Fruit fly (Drosophila melanogaster) whole organism, embryonic: Measurements from ENCODE around the gene CG43339.
A peak's percentile ranks its signal among the peaks of the same experiment; 100 is the strongest.

ENCODE experiments used
- Antp ChIP-seq: fragments of 200-800 bp; sonication (Bioruptor generic); optimal IDR thresholded peaks from 3 replicates; lab custom pipeline; 2016; ENCODE audit warnings: missing biosample characterization, missing genetic modification characterization
- Atf-2 ChIP-seq: fragments of 200-800 bp; sonication (Bioruptor generic); optimal IDR thresholded peaks from 2 replicates; lab custom pipeline; 2016; ENCODE audit warnings: missing biosample characterization, missing genetic modification characterization
- Atf3 ChIP-seq: fragments of 200-800 bp; sonication (Bioruptor generic); optimal IDR thresholded peaks from 3 replicates; lab custom pipeline; 2016; ENCODE audit warnings: missing biosample characterization, missing genetic modification characterization
- Awh ChIP-seq: fragments of 200-800 bp; sonication (Bioruptor generic); IDR thresholded peaks from 2 replicates; pipeline ENCODE4, ENCODE4 v1.3.6; 2022; ENCODE audit warnings: missing biosample characterization, missing genetic modification characterization
- B-H2 ChIP-seq: fragments of 200-800 bp; sonication (Bioruptor generic); optimal IDR thresholded peaks from 2 replicates; lab custom pipeline; 2018; ENCODE audit warnings: missing biosample characterization, mild to moderate bottlenecking, missing genetic modification characterization
- BEAF-32 ChIP-seq: fragments of 200-800 bp; sonication (Bioruptor generic); optimal IDR thresholded peaks from 3 replicates; lab custom pipeline; 2017; ENCODE audit warnings: missing biosample characterization, missing genetic modification characterization, mild to moderate bottlenecking, moderate library complexity, missing genetic modification reagents
- Bdp1 ChIP-seq: fragments of 200-800 bp; sonication (Bioruptor generic); optimal IDR thresholded peaks from 3 replicates; lab custom pipeline; 2016; ENCODE audit warnings: missing biosample characterization, missing genetic modification characterization
- C15 ChIP-seq: fragments of 200-800 bp; sonication (Bioruptor generic); IDR thresholded peaks from 3 replicates; pipeline ENCODE4 v1.3.6; 2022; ENCODE audit warnings: missing biosample characterization, missing genetic modification characterization
- CG10267 ChIP-seq: fragments of 200-800 bp; sonication (Bioruptor generic); optimal IDR thresholded peaks from 2 replicates; lab custom pipeline; 2018; ENCODE audit warnings: missing biosample characterization, mild to moderate bottlenecking, missing genetic modification characterization, moderate library complexity
- CG11504 ChIP-seq: fragments of 200-800 bp; sonication (Bioruptor generic); optimal IDR thresholded peaks from 3 replicates; lab custom pipeline; 2019; ENCODE audit warnings: missing biosample characterization, mild to moderate bottlenecking, missing genetic modification characterization, moderate library complexity
- CG13287 ChIP-seq: fragments of 200-800 bp; sonication (Bioruptor generic); IDR thresholded peaks from 2 replicates; pipeline ENCODE4 v1.3.6; 2022; ENCODE audit warnings: missing biosample characterization, missing genetic modification characterization; ENCODE audit not compliant: partially characterized antibody
- CG15514 ChIP-seq: fragments of 200-800 bp; sonication (Bioruptor generic); optimal IDR thresholded peaks from 3 replicates; lab custom pipeline; 2017; ENCODE audit warnings: missing biosample characterization, missing genetic modification characterization, mild to moderate bottlenecking, moderate library complexity, missing genetic modification reagents
- CG2199 ChIP-seq: fragments of 200-800 bp; sonication (Bioruptor generic); IDR thresholded peaks from 3 replicates; pipeline ENCODE4 v1.3.6; 2022; ENCODE audit warnings: missing biosample characterization, missing genetic modification characterization
- CG30403 ChIP-seq: fragments of 200-800 bp; sonication (Bioruptor generic); optimal IDR thresholded peaks from 3 replicates; lab custom pipeline; 2016; ENCODE audit warnings: missing biosample characterization, missing genetic modification characterization
- CG3163 ChIP-seq: fragments of 200-800 bp; sonication (Bioruptor generic); optimal IDR thresholded peaks from 3 replicates; lab custom pipeline; 2016; ENCODE audit warnings: missing biosample characterization, missing genetic modification characterization
- CG34224 ChIP-seq: fragments of 200-800 bp; sonication (Bioruptor generic); IDR thresholded peaks from 3 replicates; pipeline ENCODE4 v1.3.6; 2022; ENCODE audit warnings: missing biosample characterization, missing genetic modification characterization; ENCODE audit not compliant: partially characterized antibody
- CG7928 ChIP-seq: fragments of 200-800 bp; sonication (Bioruptor generic); optimal IDR thresholded peaks from 2 replicates; lab custom pipeline; 2017; ENCODE audit warnings: missing biosample characterization, mild to moderate bottlenecking, missing genetic modification characterization
- CG8388 ChIP-seq: fragments of 200-800 bp; sonication (Bioruptor generic); optimal IDR thresholded peaks from 2 replicates; lab custom pipeline; 2019; ENCODE audit warnings: missing biosample characterization, mild to moderate bottlenecking, missing genetic modification characterization, moderate library complexity
- Dfd ChIP-seq, 2 experiments: fragments of >200 bp; optimal IDR thresholded peaks; 2 replicates each; lab custom pipeline; 2017; ENCODE audit warnings: missing biosample characterization in 2 of 2, missing genetic modification characterization in 2 of 2
- Dp ChIP-seq: fragments of 200-800 bp; sonication (Bioruptor generic); optimal IDR thresholded peaks from 2 replicates; lab custom pipeline; 2018; ENCODE audit warnings: missing biosample characterization, mild to moderate bottlenecking, missing genetic modification characterization, moderate library complexity
- Dref ChIP-seq: fragments of 200-800 bp; sonication (Bioruptor generic); IDR thresholded peaks from 2 replicates; pipeline ENCODE4 v1.3.6; 2022; ENCODE audit warnings: missing biosample characterization, missing genetic modification characterization
- Drgx ChIP-seq: fragments of 200-800 bp; sonication (Bioruptor generic); IDR thresholded peaks from 2 replicates; pipeline ENCODE4 v1.3.6; 2022; ENCODE audit warnings: missing biosample characterization, missing genetic modification characterization
- Med ChIP-seq: fragments of 200-800 bp; sonication (Bioruptor generic); peaks from one replicate; lab custom pipeline; 2016; ENCODE audit warnings: missing biosample characterization, missing genetic modification characterization, mild to moderate bottlenecking, inconsistent platforms, moderate library complexity
- Mrtf ChIP-seq: fragments of 200-800 bp; sonication (Bioruptor generic); IDR thresholded peaks from 3 replicates; pipeline ENCODE4 v1.3.6; 2022; ENCODE audit warnings: missing biosample characterization, missing genetic modification characterization
- NFAT ChIP-seq: fragments of 200-800 bp; sonication (Bioruptor generic); IDR thresholded peaks from 2 replicates; pipeline ENCODE4 v1.3.6; 2022; ENCODE audit warnings: missing biosample characterization, missing genetic modification characterization
- Poxn ChIP-seq: fragments of 200-800 bp; sonication (Bioruptor generic); IDR thresholded peaks from 2 replicates; pipeline ENCODE4 v1.3.6; 2022; ENCODE audit warnings: missing biosample characterization, missing genetic modification characterization
- Rfx ChIP-seq: fragments of 200-800 bp; sonication (Bioruptor generic); IDR thresholded peaks from 2 replicates; pipeline ENCODE4 v1.3.6; 2022; ENCODE audit warnings: missing biosample characterization, missing genetic modification characterization
- Rx ChIP-seq: fragments of 200-800 bp; sonication (Bioruptor generic); IDR thresholded peaks from 2 replicates; pipeline ENCODE4 v1.3.6; 2022; ENCODE audit warnings: missing biosample characterization, missing genetic modification characterization
- Ssrp ChIP-seq: fragments of 200-800 bp; sonication (Bioruptor generic); optimal IDR thresholded peaks from 2 replicates; lab custom pipeline; 2018; ENCODE audit warnings: missing biosample characterization, mild to moderate bottlenecking, missing genetic modification characterization, moderate library complexity
- ara ChIP-seq: fragments of 200-800 bp; sonication (Bioruptor generic); IDR thresholded peaks from 2 replicates; pipeline ENCODE4 v1.3.6; 2022; ENCODE audit warnings: missing biosample characterization, missing genetic modification characterization
- chif ChIP-seq, 2 experiments: fragments of 200-800 bp; sonication (Bioruptor generic); optimal IDR thresholded peaks; 3 replicates each; lab custom pipeline; 2016; ENCODE audit warnings: missing biosample characterization in 2 of 2, missing genetic modification characterization in 2 of 2
- corto ChIP-seq: fragments of 200-800 bp; sonication (Bioruptor generic); optimal IDR thresholded peaks from 2 replicates; lab custom pipeline; 2016; ENCODE audit warnings: missing biosample characterization, mild to moderate bottlenecking, missing genetic modification characterization, moderate library complexity
- dati ChIP-seq: fragments of 200-800 bp; sonication (Bioruptor generic); IDR thresholded peaks from 2 replicates; pipeline ENCODE4 v1.3.6; 2022; ENCODE audit warnings: missing biosample characterization, missing genetic modification characterization
- dm ChIP-seq: fragments of 200-800 bp; sonication (Bioruptor generic); optimal IDR thresholded peaks from 3 replicates; lab custom pipeline; 2016; ENCODE audit warnings: missing biosample characterization, missing genetic modification characterization
- dpn ChIP-seq, 2 experiments: fragments of 200-800 bp; sonication (Bioruptor generic); optimal IDR thresholded peaks; 3 replicates each; lab custom pipeline; 2016; ENCODE audit warnings: missing biosample characterization in 2 of 2, missing genetic modification characterization in 2 of 2
- dysf ChIP-seq: fragments of 200-800 bp; sonication (Bioruptor generic); IDR thresholded peaks from 3 replicates; pipeline ENCODE4 v1.3.6; 2022; ENCODE audit warnings: missing biosample characterization, missing genetic modification characterization
- fd3F ChIP-seq: fragments of 200-800 bp; sonication (Bioruptor generic); optimal IDR thresholded peaks from 2 replicates; lab custom pipeline; 2018; ENCODE audit warnings: missing biosample characterization, mild to moderate bottlenecking, missing genetic modification characterization, moderate library complexity
- fd64A ChIP-seq: fragments of 200-800 bp; sonication (Bioruptor generic); optimal IDR thresholded peaks from 3 replicates; lab custom pipeline; 2018; ENCODE audit warnings: missing biosample characterization, mild to moderate bottlenecking, missing genetic modification characterization
- nom ChIP-seq: fragments of 200-800 bp; sonication (Bioruptor generic); optimal IDR thresholded peaks from 2 replicates; lab custom pipeline; 2017; ENCODE audit warnings: missing biosample characterization, missing genetic modification characterization, mild to moderate bottlenecking, moderate library complexity, missing genetic modification reagents
- pnt ChIP-seq: fragments of 200-800 bp; sonication (Bioruptor generic); optimal IDR thresholded peaks from 3 replicates; lab custom pipeline; 2016; ENCODE audit warnings: missing biosample characterization, missing genetic modification characterization
- salm ChIP-seq: fragments of 200-800 bp; sonication (Bioruptor generic); optimal IDR thresholded peaks from 2 replicates; lab custom pipeline; 2018; ENCODE audit warnings: missing biosample characterization, mild to moderate bottlenecking, missing genetic modification characterization
- sc ChIP-seq, 3 experiments: fragments of >200 bp in 2 of 3; fragments of 200-800 bp in 1 of 3; sonication (Bioruptor generic) in 1 of 3; optimal IDR thresholded peaks; 2 replicates in 2 of 3; 3 replicates in 1 of 3; lab custom pipeline; 2017; ENCODE audit warnings: mild to moderate bottlenecking in 1 of 3, missing biosample characterization in 1 of 3, missing genetic modification characterization in 1 of 3, missing genetic modification reagents in 1 of 3
- schlank ChIP-seq: fragments of 200-800 bp; sonication (Bioruptor generic); optimal IDR thresholded peaks from 2 replicates; lab custom pipeline; 2018; ENCODE audit warnings: missing biosample characterization, mild to moderate bottlenecking, missing genetic modification characterization
- sd ChIP-seq: fragments of 200-800 bp; sonication (Bioruptor generic); optimal IDR thresholded peaks from 3 replicates; lab custom pipeline; 2018; ENCODE audit warnings: missing biosample characterization, mild to moderate bottlenecking, missing genetic modification characterization, moderate library complexity
- slp2 ChIP-seq: fragments of 200-800 bp; sonication (Bioruptor generic); optimal IDR thresholded peaks from 2 replicates; lab custom pipeline; 2016; ENCODE audit warnings: missing biosample characterization, missing genetic modification characterization
- sob ChIP-seq: fragments of 200-800 bp; sonication (Bioruptor generic); IDR thresholded peaks from 2 replicates; pipeline ENCODE4 v1.3.6; 2022; ENCODE audit warnings: missing biosample characterization, missing genetic modification characterization
- trh ChIP-seq: fragments of 200-800 bp; sonication (Bioruptor generic); optimal IDR thresholded peaks from 2 replicates; lab custom pipeline; 2016; ENCODE audit warnings: missing biosample characterization, missing genetic modification characterization
- wek ChIP-seq: fragments of 200-800 bp; sonication (Bioruptor generic); optimal IDR thresholded peaks from 3 replicates; lab custom pipeline; 2018; ENCODE audit warnings: missing biosample characterization, mild to moderate bottlenecking, missing genetic modification characterization, moderate library complexity
- wor ChIP-seq: fragments of 200-800 bp; sonication (Bioruptor generic); IDR thresholded peaks from 2 replicates; pipeline ENCODE4 v1.3.6; 2022; ENCODE audit warnings: missing biosample characterization, missing genetic modification characterization
- zen ChIP-seq: fragments of 200-800 bp; sonication (Bioruptor generic); optimal IDR thresholded peaks from 3 replicates; lab custom pipeline; 2018; ENCODE audit warnings: missing biosample characterization, mild to moderate bottlenecking, missing genetic modification characterization, moderate library complexity

Gene CG43339

DNA sequence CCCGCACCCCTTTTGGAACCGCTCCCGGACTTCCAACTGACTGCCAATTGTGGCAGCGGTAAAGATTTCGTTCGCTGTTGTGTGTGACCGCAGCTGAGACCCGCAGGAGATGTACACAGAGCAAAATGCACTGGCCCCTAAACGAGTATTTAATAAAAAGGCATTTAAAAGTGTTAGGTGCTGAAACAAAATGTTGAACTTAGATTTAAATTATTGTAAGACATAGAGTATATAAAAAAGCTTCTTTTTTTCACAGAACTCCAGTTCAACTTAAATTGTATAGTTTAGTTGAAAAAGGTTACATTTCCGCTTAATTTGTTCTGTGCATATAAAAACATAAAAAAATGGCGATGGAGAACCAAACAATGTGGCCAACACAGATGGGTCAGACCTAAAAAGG lies 45.0 kb downstream of the CG43339 start (continued):
- TF ChIP-seq NFAT (no peak), Rfx (GFP tag; lab: Robert Waterston, UW) (no peak), schlank (no peak), CG11504 (peak; percentile 5), ara (GFP tag; lab: Robert Waterston, UW) (no peak), CG15514 (GFP tag; lab: Kevin White, UChicago) (no peak), wek (no peak), slp2 (GFP tag; lab: Kevin White, UChicago) (no peak), wor (GFP tag; lab: Robert Waterston, UW) (no peak), Awh (GFP tag; lab: Robert Waterston, UW) (0 out of 2 replicates have a peak, but pooled peaks have one; percentile 4), sc (optimal IDR thresholded peaks at IDR 0.05; lab: Kevin White, UChicago) (no peak), sc (GFP tag; optimal IDR thresholded peaks at IDR 0.05; lab: Kevin White, UChicago) (no peak), pnt (GFP tag; lab: Kevin White, UChicago) (no peak), Med (GFP tag; lab: Kevin White, UChicago) (peak; percentile 43), Ssrp (no peak), nom (peak; percentile 18), Drgx (GFP tag; lab: Robert Waterston, UW) (peak; percentile 82), fd3F (GFP tag; lab: Kevin White, UChicago) (no peak)
- TF ChIP-seq, all 482 proteins: peak for 10

DNA sequence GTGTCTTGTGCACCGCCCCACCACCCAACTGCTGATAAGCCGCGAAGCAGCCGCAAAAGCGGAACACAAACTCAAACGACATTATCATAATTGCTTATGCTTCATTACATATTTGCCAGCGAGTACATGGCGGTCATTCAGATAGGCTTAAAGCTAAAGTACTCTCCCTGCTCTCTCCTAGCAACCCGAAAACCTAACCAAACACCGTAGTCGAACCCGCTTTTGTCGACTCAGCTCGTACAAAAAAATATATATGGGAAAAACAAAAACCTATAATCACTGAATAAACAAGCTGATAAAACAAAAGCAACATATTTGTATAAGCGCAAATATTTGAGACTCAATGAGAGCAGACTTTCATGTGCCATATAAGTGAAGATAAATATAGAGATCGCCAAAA lies 46.1 kb downstream of the CG43339 start:
- TF ChIP-seq Atf-2 = peak; percentile 81
- peak; percentile 82 for TF ChIP-seq B-H2 (GFP tag; lab: Kevin White, UChicago)
- peak; percentile 79 for TF ChIP-seq trh (GFP tag; lab: Kevin White, UChicago)
- no peak for TF ChIP-seq Rx
- peak; percentile 87 for TF ChIP-seq sob (GFP tag; lab: Robert Waterston, UW)
- no peak for TF ChIP-seq BEAF-32 (GFP tag; lab: Kevin White, UChicago)
- peak; percentile 85 for TF ChIP-seq sd (tag; lab: Kevin White, UChicago)
- TF ChIP-seq C15 = peak; percentile 56; the same call in 1 of the 3 replicates
- TF ChIP-seq Poxn = no peak
- peak; percentile 64 for TF ChIP-seq Antp (GFP tag; lab: Kevin White, UChicago)
- no peak for TF ChIP-seq CG13287
- peak; percentile 57 for TF ChIP-seq dm (GFP tag; lab: Kevin White, UChicago)
- peak; percentile 44 for TF ChIP-seq CG30403 (GFP tag; lab: Kevin White, UChicago)
- no peak for TF ChIP-seq dati (GFP tag; lab: Robert Waterston, UW)
- peak; percentile 79 for TF ChIP-seq Atf3 (GFP tag; lab: Kevin White, UChicago)
- peak; percentile 79 for TF ChIP-seq salm (tag; lab: Kevin White, UChicago)
- TF ChIP-seq chif (GFP tag; optimal IDR thresholded peaks at IDR 0.05; lab: Kevin White, UChicago) = peak; percentile 73 to 77
- TF ChIP-seq CG3163 = peak; percentile 78
- TF ChIP-seq Dref (GFP tag; lab: Robert Waterston, UW) = no peak
- TF ChIP-seq CG2199 (GFP tag; lab: Robert Waterston, UW) = no peak; the same call in 2 of the 3 replicates
- peak; percentile 56; the same call in 1 of the 3 replicates for TF ChIP-seq Mrtf (GFP tag; lab: Robert Waterston, UW)
- TF ChIP-seq zen (tag; lab: Kevin White, UChicago) = peak; percentile 17
- TF ChIP-seq CG10267 (tag; lab: Kevin White, UChicago) = peak; percentile 28
- peak; percentile 83 for TF ChIP-seq fd64A (GFP tag; lab: Kevin White, UChicago)
- TF ChIP-seq dysf (GFP tag; lab: Robert Waterston, UW) = peak; percentile 34; the same call in 2 of the 3 replicates
- TF ChIP-seq Dfd (GFP tag; optimal IDR thresholded peaks at IDR 0.05; lab: Kevin White, UChicago) = no peak
- TF ChIP-seq dpn (GFP tag; optimal IDR thresholded peaks at IDR 0.05; lab: Kevin White, UChicago) = peak; percentile 56 to 80
- peak; percentile 47 for TF ChIP-seq CG8388 (GFP tag; lab: Kevin White, UChicago)
- TF ChIP-seq Bdp1 (GFP tag; lab: Kevin White, UChicago) = peak; percentile 82
- TF ChIP-seq corto (GFP tag; lab: Kevin White, UChicago) = peak; percentile 47
- TF ChIP-seq CG7928 (GFP tag; lab: Kevin White, UChicago) = peak; percentile 55
- no peak for TF ChIP-seq Dp (GFP tag; lab: Kevin White, UChicago)
- peak; percentile 80 for TF ChIP-seq wek
- TF ChIP-seq CG34224 (GFP tag; lab: Robert Waterston, UW) = no peak
